Fruit fly (Drosophila melanogaster): ENCODE results near the gene CG33257.
A peak's percentile ranks its signal among the peaks of the same experiment; 100 is the strongest.

CG33257 gene

dm6 chr3L:16356171-16356765, 10.1 kb downstream of the CG33257 start:
- TF ChIP-seq Vsx2 (GFP tag; optimal IDR thresholded peaks at IDR 0.05; ENCODE audit: partially characterized antibody): peak; percentile 84
- TF ChIP-seq Dif (GFP tag; optimal IDR thresholded peaks at IDR 0.05; ENCODE audit: partially characterized antibody): peak; percentile 27
- no peak for TF ChIP-seq Mio (GFP tag; optimal IDR thresholded peaks at IDR 0.05)

- TF ChIP-seq CrebA (GFP tag; optimal IDR thresholded peaks at IDR 0.05; ENCODE audit: borderline replicate concordance) (no peak), dl (GFP tag; optimal IDR thresholded peaks at IDR 0.05; ENCODE audit: insufficient read depth in 1 of 2, partially characterized antibody in 2 of 2) (no peak), dmrt93B (GFP tag; optimal IDR thresholded peaks at IDR 0.05) (no peak), sage (GFP tag; optimal IDR thresholded peaks at IDR 0.05) (no peak), Vsx2 (GFP tag; optimal IDR thresholded peaks at IDR 0.05; ENCODE audit: partially characterized antibody) (no peak), GATAd (GFP tag; optimal IDR thresholded peaks at IDR 0.05) (no peak), CG9705 (GFP tag; optimal IDR thresholded peaks at IDR 0.05) (no peak), lola (GFP tag; optimal IDR thresholded peaks at IDR 0.05) (no peak), Dif (GFP tag; optimal IDR thresholded peaks at IDR 0.05; ENCODE audit: partially characterized antibody) (no peak), br (GFP tag; optimal IDR thresholded peaks at IDR 0.05) (no peak), foxo (GFP tag; optimal IDR thresholded peaks at IDR 0.05) (no peak), Sp1 (GFP tag; optimal IDR thresholded peaks at IDR 0.05) (no peak), pan (optimal IDR thresholded peaks at IDR 0.05) (no peak)
Observed at dm6 chr3L:16357187-16357728, 11.1 kb downstream of the CG33257 start.

dm6 chr3L:16357860-16358259, 11.7 kb downstream of the CG33257 start:
- no peak for TF ChIP-seq Sp1 (GFP tag; optimal IDR thresholded peaks at IDR 0.05)
- TF ChIP-seq h (GFP tag; optimal IDR thresholded peaks at IDR 0.05): no peak
- no peak for TF ChIP-seq GATAd (GFP tag; optimal IDR thresholded peaks at IDR 0.05)
- no peak for TF ChIP-seq sv (GFP tag; optimal IDR thresholded peaks at IDR 0.05)
- no peak for TF ChIP-seq fru (GFP tag; optimal IDR thresholded peaks at IDR 0.05)
- no peak for TF ChIP-seq tai (GFP tag; optimal IDR thresholded peaks at IDR 0.05)

dm6 chr3L:16359219-16359748, 13.2 kb downstream of the CG33257 start, which contains the start of gene ringer:
Gene ringer, minus strand, starts transcription at chr3L:16359428.
- no peak for TF ChIP-seq Rel (GFP tag; optimal IDR thresholded peaks at IDR 0.05)
- TF ChIP-seq Rel (tag; optimal IDR thresholded peaks at IDR 0.05): no peak
- no peak for TF ChIP-seq dsf (GFP tag; optimal IDR thresholded peaks at IDR 0.05; ENCODE audit: borderline replicate concordance)
- TF ChIP-seq ey (GFP tag; optimal IDR thresholded peaks at IDR 0.05): no peak
- TF ChIP-seq jim (GFP tag; optimal IDR thresholded peaks at IDR 0.05): no peak
- no peak for TF ChIP-seq h (GFP tag; optimal IDR thresholded peaks at IDR 0.05)
- TF ChIP-seq dmrt93B (GFP tag; optimal IDR thresholded peaks at IDR 0.05): no peak

- TF ChIP-seq Hr83 (GFP tag; optimal IDR thresholded peaks at IDR 0.05; ENCODE audit: poor library complexity, severe bottlenecking): peak; percentile 1
- no peak for TF ChIP-seq Abd-B (GFP tag; optimal IDR thresholded peaks at IDR 0.05)
- no peak for TF ChIP-seq GATAd (GFP tag; optimal IDR thresholded peaks at IDR 0.05)
- TF ChIP-seq rgr (GFP tag; optimal IDR thresholded peaks at IDR 0.05): peak; percentile 16
- peak; percentile 1 for TF ChIP-seq brk (GFP tag; optimal IDR thresholded peaks at IDR 0.05)
Observed at dm6 chr3L:16359795-16360194, 13.7 kb downstream of the CG33257 start.

dm6 chr3L:16361200-16361815, 15.2 kb downstream of the CG33257 start:
- TF ChIP-seq Myc (optimal IDR thresholded peaks at IDR 0.05): no peak
- TF ChIP-seq h (GFP tag; optimal IDR thresholded peaks at IDR 0.05): peak; percentile 69
- TF ChIP-seq OdsH (GFP tag; optimal IDR thresholded peaks at IDR 0.05): peak; percentile 59
- TF ChIP-seq foxo (GFP tag; optimal IDR thresholded peaks at IDR 0.05): peak in 1 of 2 experiments; percentile 61
- TF ChIP-seq fru (GFP tag; optimal IDR thresholded peaks at IDR 0.05): peak; percentile 73
- peak; percentile 74 for TF ChIP-seq HLH106 (tag; optimal IDR thresholded peaks at IDR 0.05)
- peak; percentile 56 for TF ChIP-seq rgr (GFP tag; optimal IDR thresholded peaks at IDR 0.05)
- TF ChIP-seq GATAd (GFP tag; optimal IDR thresholded peaks at IDR 0.05): no peak
- TF ChIP-seq woc (GFP tag; optimal IDR thresholded peaks at IDR 0.05): peak; percentile 35
- TF ChIP-seq Hr78 (GFP tag; optimal IDR thresholded peaks at IDR 0.05): no peak
- TF ChIP-seq ey (GFP tag; optimal IDR thresholded peaks at IDR 0.05): peak; percentile 57
- peak; percentile 51 for TF ChIP-seq br (GFP tag; optimal IDR thresholded peaks at IDR 0.05)
- TF ChIP-seq CG32264 (GFP tag; optimal IDR thresholded peaks at IDR 0.05): no peak
- peak; percentile 25 for TF ChIP-seq dmrt93B (GFP tag; optimal IDR thresholded peaks at IDR 0.05)
- TF ChIP-seq Mio (GFP tag; optimal IDR thresholded peaks at IDR 0.05): no peak
- TF ChIP-seq Sp1 (GFP tag; optimal IDR thresholded peaks at IDR 0.05): peak; percentile 78
- no peak for TF ChIP-seq Hnf4 (GFP tag; optimal IDR thresholded peaks at IDR 0.05)
- no peak for TF ChIP-seq dl (GFP tag; optimal IDR thresholded peaks at IDR 0.05; ENCODE audit: insufficient read depth in 1 of 2, partially characterized antibody in 2 of 2)
- TF ChIP-seq CG9705 (GFP tag; optimal IDR thresholded peaks at IDR 0.05): peak; percentile 15
- TF ChIP-seq psq (GFP tag; optimal IDR thresholded peaks at IDR 0.05): peak; percentile 53
- TF ChIP-seq tai (GFP tag; optimal IDR thresholded peaks at IDR 0.05): no peak
- no peak for TF ChIP-seq lola (GFP tag; optimal IDR thresholded peaks at IDR 0.05)
- TF ChIP-seq Dif (GFP tag; optimal IDR thresholded peaks at IDR 0.05; ENCODE audit: partially characterized antibody): no peak
- no peak for TF ChIP-seq Dfd (GFP tag; optimal IDR thresholded peaks at IDR 0.05)

All from whole organism, wandering third instar larva.